Fruit fly (Drosophila melanogaster) whole organism, embryonic: ENCODE results near the gene ca.
A peak's percentile ranks its signal among the peaks of the same experiment; 100 is the strongest.

Experiments used
- ATbp ChIP-seq: fragments of 200-800 bp; sonication (Bioruptor generic); optimal IDR thresholded peaks from 2 replicates; lab custom pipeline; 2017; ENCODE audit warnings: missing biosample characterization, mild to moderate bottlenecking, missing genetic modification characterization, missing genetic modification reagents
- Adf1 ChIP-seq: fragments of 200-800 bp; sonication (Bioruptor generic); IDR thresholded peaks from 2 replicates; pipeline ENCODE4 v1.3.6; 2022; ENCODE audit warnings: missing biosample characterization, missing genetic modification characterization
- Antp ChIP-seq: fragments of 200-800 bp; sonication (Bioruptor generic); optimal IDR thresholded peaks from 3 replicates; lab custom pipeline; 2016; ENCODE audit warnings: missing biosample characterization, missing genetic modification characterization
- Bdp1 ChIP-seq: fragments of 200-800 bp; sonication (Bioruptor generic); optimal IDR thresholded peaks from 3 replicates; lab custom pipeline; 2016; ENCODE audit warnings: missing biosample characterization, missing genetic modification characterization
- CG11093 ChIP-seq: fragments of 200-800 bp; sonication (Bioruptor generic); IDR thresholded peaks from 3 replicates; pipeline ENCODE4 v1.3.6; 2022; ENCODE audit warnings: missing biosample characterization, missing genetic modification characterization
- CG11696 ChIP-seq: fragments of 200-800 bp; sonication (Bioruptor generic); IDR thresholded peaks from 2 replicates; pipeline ENCODE4 v1.3.6; 2022; ENCODE audit warnings: missing biosample characterization, missing genetic modification characterization
- CG12769 ChIP-seq: fragments of 200-800 bp; sonication (Bioruptor generic); optimal IDR thresholded peaks from 2 replicates; lab custom pipeline; 2019; ENCODE audit warnings: missing biosample characterization, mild to moderate bottlenecking, missing genetic modification characterization, moderate library complexity
- CG13123 ChIP-seq: fragments of 200-800 bp; sonication (Bioruptor generic); optimal IDR thresholded peaks from 2 replicates; lab custom pipeline; 2016; ENCODE audit warnings: missing biosample characterization, missing genetic modification characterization
- CG13894 ChIP-seq: fragments of 200-800 bp; sonication (Bioruptor generic); optimal IDR thresholded peaks from 3 replicates; lab custom pipeline; 2018; ENCODE audit warnings: missing biosample characterization, mild to moderate bottlenecking, missing genetic modification characterization, moderate library complexity
- CG14014 ChIP-seq: fragments of 200-800 bp; sonication (Bioruptor generic); IDR thresholded peaks from 2 replicates; pipeline ENCODE4 v1.3.6; 2022; ENCODE audit warnings: missing biosample characterization, missing genetic modification characterization
- CG15514 ChIP-seq: fragments of 200-800 bp; sonication (Bioruptor generic); optimal IDR thresholded peaks from 3 replicates; lab custom pipeline; 2017; ENCODE audit warnings: missing biosample characterization, missing genetic modification characterization, mild to moderate bottlenecking, moderate library complexity, missing genetic modification reagents
- CG16863 ChIP-seq: fragments of 200-800 bp; sonication (Bioruptor generic); optimal IDR thresholded peaks from 3 replicates; lab custom pipeline; 2016; ENCODE audit warnings: missing biosample characterization, missing genetic modification characterization
- CG17829 ChIP-seq: fragments of 200-800 bp; optimal IDR thresholded peaks from 2 replicates; lab custom pipeline; 2019; ENCODE audit warnings: missing biosample characterization, mild to moderate bottlenecking, missing genetic modification characterization, moderate library complexity
- CG2712 ChIP-seq: fragments of 200-800 bp; optimal IDR thresholded peaks from 3 replicates; lab custom pipeline; 2019; ENCODE audit warnings: missing biosample characterization, mild to moderate bottlenecking, missing genetic modification characterization, moderate library complexity
- CG3847 ChIP-seq: fragments of 200-800 bp; sonication (Bioruptor generic); IDR thresholded peaks from 2 replicates; pipeline ENCODE4 v1.3.6; 2022; ENCODE audit warnings: missing biosample characterization, missing genetic modification characterization
- CG4404 ChIP-seq: fragments of 200-800 bp; sonication (Bioruptor generic); IDR thresholded peaks from 2 replicates; pipeline ENCODE4 v1.3.6; 2022; ENCODE audit warnings: missing biosample characterization, missing genetic modification characterization
- CG5180 ChIP-seq: fragments of 200-800 bp; sonication (Bioruptor generic); optimal IDR thresholded peaks from 3 replicates; lab custom pipeline; 2017; ENCODE audit warnings: missing biosample characterization, missing genetic modification characterization, mild to moderate bottlenecking, moderate library complexity, missing genetic modification reagents
- CG5245 ChIP-seq: fragments of 200-800 bp; sonication (Bioruptor generic); optimal IDR thresholded peaks from 3 replicates; lab custom pipeline; 2016; ENCODE audit warnings: missing biosample characterization, missing genetic modification characterization
- CG6272 ChIP-seq: fragments of 200-800 bp; sonication (Bioruptor generic); IDR thresholded peaks from 2 replicates; pipeline ENCODE4 v1.3.6; 2022; ENCODE audit warnings: missing biosample characterization, missing genetic modification characterization
- CG6654 ChIP-seq: fragments of 200-800 bp; sonication (Bioruptor generic); optimal IDR thresholded peaks from 2 replicates; lab custom pipeline; 2017; ENCODE audit warnings: missing biosample characterization, mild to moderate bottlenecking, missing genetic modification characterization
- CG7357 ChIP-seq: fragments of 200-800 bp; sonication (Bioruptor generic); IDR thresholded peaks from 3 replicates; pipeline ENCODE4 v1.3.6; 2022; ENCODE audit warnings: missing biosample characterization, missing genetic modification characterization
- CG7745 ChIP-seq: fragments of 200-800 bp; sonication (Bioruptor generic); optimal IDR thresholded peaks from 2 replicates; lab custom pipeline; 2018; ENCODE audit warnings: missing biosample characterization, mild to moderate bottlenecking, missing genetic modification characterization, moderate library complexity
- CG8281 ChIP-seq: fragments of 200-800 bp; sonication (Bioruptor generic); optimal IDR thresholded peaks from 2 replicates; lab custom pipeline; 2018; ENCODE audit warnings: missing biosample characterization, mild to moderate bottlenecking, missing genetic modification characterization, moderate library complexity
- CG8478 ChIP-seq: fragments of >200 bp; optimal IDR thresholded peaks from 2 replicates; lab custom pipeline; 2018
- CG9797 ChIP-seq: fragments of 200-800 bp; sonication (Bioruptor generic); optimal IDR thresholded peaks from 3 replicates; lab custom pipeline; 2018; ENCODE audit warnings: missing biosample characterization, mild to moderate bottlenecking, missing genetic modification characterization
- Chrac-16 ChIP-seq: fragments of 200-800 bp; sonication (Bioruptor generic); optimal IDR thresholded peaks from 3 replicates; lab custom pipeline; 2016; ENCODE audit warnings: missing biosample characterization, missing genetic modification characterization
- CrebB ChIP-seq: fragments of 200-800 bp; sonication (Bioruptor generic); optimal IDR thresholded peaks from 3 replicates; lab custom pipeline; 2018; ENCODE audit warnings: missing biosample characterization, mild to moderate bottlenecking, missing genetic modification characterization
- Dip2 ChIP-seq: fragments of 200-800 bp; sonication (Bioruptor generic); IDR thresholded peaks from 2 replicates; pipeline ENCODE4 v1.3.6; 2022; ENCODE audit warnings: missing biosample characterization, missing genetic modification characterization
- Dip3 ChIP-seq: fragments of 200-800 bp; sonication (Bioruptor generic); optimal IDR thresholded peaks from 3 replicates; lab custom pipeline; 2016; ENCODE audit warnings: missing biosample characterization, missing genetic modification characterization
- E2f1 ChIP-seq: fragments of 200-800 bp; sonication (Bioruptor generic); IDR thresholded peaks from 2 replicates; pipeline ENCODE4 v1.3.6; 2022; ENCODE audit warnings: missing biosample characterization, missing genetic modification characterization
- Elba2 ChIP-seq: fragments of 200-800 bp; sonication (Bioruptor generic); optimal IDR thresholded peaks from 3 replicates; lab custom pipeline; 2016; ENCODE audit warnings: missing biosample characterization, missing genetic modification characterization
- Fer3 ChIP-seq: fragments of 200-800 bp; sonication (Bioruptor generic); optimal IDR thresholded peaks from 2 replicates; lab custom pipeline; 2018; ENCODE audit warnings: missing biosample characterization, mild to moderate bottlenecking, missing genetic modification characterization, moderate library complexity
- Hey ChIP-seq: fragments of 200-800 bp; sonication (Bioruptor generic); optimal IDR thresholded peaks from 3 replicates; lab custom pipeline; 2018; ENCODE audit warnings: missing biosample characterization, mild to moderate bottlenecking, missing genetic modification characterization
- Hr51 ChIP-seq, 2 experiments: fragments of 200-800 bp; sonication (Bioruptor generic); optimal IDR thresholded peaks; 2 replicates in 1 of 2; 3 replicates in 1 of 2; lab custom pipeline; 2016 to 2018; ENCODE audit warnings: missing biosample characterization in 2 of 2, missing genetic modification characterization in 2 of 2, mild to moderate bottlenecking in 1 of 2, moderate library complexity in 1 of 2
- Mrtf ChIP-seq: fragments of 200-800 bp; sonication (Bioruptor generic); IDR thresholded peaks from 3 replicates; pipeline ENCODE4 v1.3.6; 2022; ENCODE audit warnings: missing biosample characterization, missing genetic modification characterization
- Optix ChIP-seq: fragments of 200-800 bp; sonication (Bioruptor generic); IDR thresholded peaks from 3 replicates; pipeline ENCODE4 v1.3.6; 2022; ENCODE audit warnings: missing biosample characterization, missing genetic modification characterization
- PHDP ChIP-seq: fragments of 200-800 bp; sonication (Bioruptor generic); optimal IDR thresholded peaks from 3 replicates; lab custom pipeline; 2018; ENCODE audit warnings: missing biosample characterization, mild to moderate bottlenecking, missing genetic modification characterization, moderate library complexity
- Sox102F ChIP-seq: fragments of 200-800 bp; sonication (Bioruptor generic); optimal IDR thresholded peaks from 2 replicates; lab custom pipeline; 2018; ENCODE audit warnings: missing biosample characterization, mild to moderate bottlenecking, missing genetic modification characterization, moderate library complexity
- Trl ChIP-seq, 3 experiments: fragments of >200 bp in 2 of 3; fragments of 200-800 bp in 1 of 3; sonication (Bioruptor generic) in 1 of 3; optimal IDR thresholded peaks; 2 replicates in 1 of 3; 3 replicates in 2 of 3; lab custom pipeline; 2016 to 2017; ENCODE audit warnings: missing biosample characterization in 1 of 3, missing genetic modification characterization in 1 of 3
- ci ChIP-seq: fragments of 200-800 bp; sonication (Bioruptor generic); IDR thresholded peaks from 3 replicates; pipeline ENCODE4 v1.3.6; 2022; ENCODE audit warnings: missing biosample characterization, missing genetic modification characterization
- danr ChIP-seq: fragments of 200-800 bp; sonication (Bioruptor generic); IDR thresholded peaks from 2 replicates; pipeline ENCODE4 v1.3.6; 2022; ENCODE audit warnings: missing biosample characterization, missing genetic modification characterization
- dati ChIP-seq: fragments of 200-800 bp; sonication (Bioruptor generic); IDR thresholded peaks from 2 replicates; pipeline ENCODE4 v1.3.6; 2022; ENCODE audit warnings: missing biosample characterization, missing genetic modification characterization
- gro ChIP-seq: fragments of 200-800 bp; sonication (Bioruptor generic); optimal IDR thresholded peaks from 2 replicates; lab custom pipeline; 2016; ENCODE audit warnings: missing biosample characterization, missing genetic modification characterization
- ind ChIP-seq: fragments of 200-800 bp; sonication (Bioruptor generic); optimal IDR thresholded peaks from 3 replicates; lab custom pipeline; 2016; ENCODE audit warnings: missing biosample characterization, missing genetic modification characterization
- pfk ChIP-seq: fragments of 200-800 bp; sonication (Bioruptor generic); optimal IDR thresholded peaks from 2 replicates; lab custom pipeline; 2018; ENCODE audit warnings: missing biosample characterization, mild to moderate bottlenecking, missing genetic modification characterization, moderate library complexity
- pum ChIP-seq: fragments of 200-800 bp; sonication (Bioruptor generic); optimal IDR thresholded peaks from 2 replicates; lab custom pipeline; 2016; ENCODE audit warnings: missing biosample characterization, missing genetic modification characterization
- rib ChIP-seq: fragments of 200-800 bp; sonication (Bioruptor generic); IDR thresholded peaks from 2 replicates; pipeline ENCODE4 v1.3.6; 2022; ENCODE audit warnings: missing biosample characterization, missing genetic modification characterization
- sima ChIP-seq: fragments of 200-800 bp; sonication (Bioruptor generic); optimal IDR thresholded peaks from 2 replicates; lab custom pipeline; 2016; ENCODE audit warnings: missing biosample characterization, missing genetic modification characterization
- stc ChIP-seq: fragments of 200-800 bp; sonication (Bioruptor generic); IDR thresholded peaks from 2 replicates; pipeline ENCODE4 v1.3.6; 2022; ENCODE audit warnings: missing biosample characterization, missing genetic modification characterization
- tgo ChIP-seq: fragments of 200-800 bp; sonication (Bioruptor generic); IDR thresholded peaks from 3 replicates; pipeline ENCODE4 v1.3.6; 2022; ENCODE audit warnings: missing biosample characterization, missing genetic modification characterization
- zf30C ChIP-seq: fragments of 200-800 bp; sonication (Bioruptor generic); optimal IDR thresholded peaks from 3 replicates; lab custom pipeline; 2018; ENCODE audit warnings: missing biosample characterization, mild to moderate bottlenecking, missing genetic modification characterization

The ca gene

dm6 chr3R:29798966-29799680 is 7.5 kb upstream of the ca start, which contains the start of the genes Rnb and Drice (continued):
- no peak for TF ChIP-seq sima
- TF ChIP-seq Adf1 (GFP tag; lab: Robert Waterston, UW) = no peak
- TF ChIP-seq Dip2 = no peak
- peak; percentile 66 for TF ChIP-seq CG9797 (GFP tag; lab: Kevin White, UChicago)
- no peak for TF ChIP-seq CG11696
- no peak for TF ChIP-seq ATbp (GFP tag; lab: Kevin White, UChicago)
- no peak for TF ChIP-seq CG12769 (tag; lab: Kevin White, UChicago)
- TF ChIP-seq Chrac-16 (GFP tag; lab: Kevin White, UChicago) = peak; percentile 12
- peak; percentile 99 for TF ChIP-seq CG6654 (GFP tag; lab: Kevin White, UChicago)
- no peak for TF ChIP-seq Dip3 (GFP tag; lab: Kevin White, UChicago)
- TF ChIP-seq stc = no peak
- TF ChIP-seq CG8281 (tag; lab: Kevin White, UChicago) = peak; percentile 40
- TF ChIP-seq CG5245 (GFP tag; lab: Kevin White, UChicago) = peak; percentile 6
- no peak for TF ChIP-seq Elba2 (GFP tag; lab: Kevin White, UChicago)
- no peak for TF ChIP-seq dati (GFP tag; lab: Robert Waterston, UW)
- peak; percentile 51 for TF ChIP-seq CG3847
- peak; percentile 48; the same call in 1 of the 2 replicates for TF ChIP-seq CG14014 (GFP tag; lab: Robert Waterston, UW)
- TF ChIP-seq ci (GFP tag; lab: Robert Waterston, UW) = no peak
- no peak for TF ChIP-seq Trl (optimal IDR thresholded peaks at IDR 0.05; lab: Kevin White, UChicago)
- no peak for TF ChIP-seq Trl (GFP tag; optimal IDR thresholded peaks at IDR 0.05; lab: Kevin White, UChicago)
- TF ChIP-seq CG15514 = peak; percentile 31
- no peak for TF ChIP-seq CG4404
- peak; percentile 43 for TF ChIP-seq CG13123 (GFP tag; lab: Kevin White, UChicago)
- no peak for TF ChIP-seq CrebB
- TF ChIP-seq danr (GFP tag; lab: Robert Waterston, UW) = no peak
- no peak for TF ChIP-seq ind (GFP tag; lab: Kevin White, UChicago)
- no peak for TF ChIP-seq rib (GFP tag; lab: Robert Waterston, UW)
- TF ChIP-seq pum (GFP tag; lab: Kevin White, UChicago) = no peak
- peak; percentile 66 for TF ChIP-seq CG2712 (tag; lab: Kevin White, UChicago)
- TF ChIP-seq Hr51 (GFP tag; optimal IDR thresholded peaks at IDR 0.05; lab: Kevin White, UChicago) = no peak
- TF ChIP-seq Hey (tag; lab: Kevin White, UChicago) = no peak
- no peak for TF ChIP-seq CG5180 (GFP tag; lab: Kevin White, UChicago)
- TF ChIP-seq CG8478 (lab: Kevin White, UChicago) = no peak
- no peak for TF ChIP-seq gro
- no peak for TF ChIP-seq Bdp1 (GFP tag; lab: Kevin White, UChicago)
- no peak for TF ChIP-seq Antp
- 0 out of 2 replicates have a peak, but pooled peaks have one; percentile 13 for TF ChIP-seq CG6272 (GFP tag; lab: Robert Waterston, UW)
- no peak for TF ChIP-seq Mrtf (GFP tag; lab: Robert Waterston, UW)
- TF ChIP-seq pfk (GFP tag; lab: Kevin White, UChicago) = no peak
- peak; percentile 53 for TF ChIP-seq E2f1
- no peak for TF ChIP-seq zf30C (GFP tag; lab: Kevin White, UChicago)
- TF ChIP-seq CG7745 (tag; lab: Kevin White, UChicago) = no peak
- no peak for TF ChIP-seq PHDP
- TF ChIP-seq CG16863 (GFP tag; lab: Kevin White, UChicago) = no peak
- TF ChIP-seq CG13894 (tag; lab: Kevin White, UChicago) = no peak
- no peak for TF ChIP-seq Fer3 (tag; lab: Kevin White, UChicago)
- no peak for TF ChIP-seq CG7357
- TF ChIP-seq Sox102F = no peak
- peak; percentile 47 for TF ChIP-seq tgo (GFP tag; lab: Robert Waterston, UW)
- TF ChIP-seq CG17829 (tag; lab: Kevin White, UChicago) = peak; percentile 68
- TF ChIP-seq CG11093 (GFP tag; lab: Robert Waterston, UW) = no peak
- TF ChIP-seq Optix (GFP tag; lab: Robert Waterston, UW) = 0 out of 3 replicates have a peak, but pooled peaks have one; percentile 16
